Fruit fly (Drosophila melanogaster): ENCODE data around the gene IntS10.

dm6 chr3L:3790504-3790903, 16.0 kb upstream of the IntS10 start, which contains the start of gene CG32266:
- no peak for TF ChIP-seq h (optimal IDR thresholded peaks at IDR 0.05)
- no peak for TF ChIP-seq Myc (optimal IDR thresholded peaks at IDR 0.05)
- TF ChIP-seq psq (optimal IDR thresholded peaks at IDR 0.05) = no peak
- no peak for TF ChIP-seq ttk (optimal IDR thresholded peaks at IDR 0.05)

Measured in Kc167 (cell line).